Worm (Caenorhabditis elegans) whole organism, L2 larva: ENCODE results near the gene hsp-1.

Experiments used
- C34F6.9 ChIP-seq: fragments of 150-350 bp; optimal IDR thresholded peaks from 2 replicates; lab custom pipeline; 2014; ENCODE audit warnings: missing biosample characterization, missing genetic modification characterization
- F13H6.1 ChIP-seq: sonication (generic microtip); optimal IDR thresholded peaks from 2 replicates; lab custom pipeline; 2016; ENCODE audit warnings: missing genetic modification characterization, missing compliant biosample characterization
- R02D3.7 ChIP-seq: fragments of 150-350 bp; optimal IDR thresholded peaks from 2 replicates; lab custom pipeline; 2014; ENCODE audit warnings: missing biosample characterization, missing genetic modification characterization
- ZK546.5 ChIP-seq: sonication (generic microtip); optimal IDR thresholded peaks from 2 replicates; lab custom pipeline; 2017; ENCODE audit warnings: missing biosample characterization, missing genetic modification characterization
- alr-1 ChIP-seq: fragments of 150-350 bp; optimal IDR thresholded peaks from 2 replicates; lab custom pipeline; 2014; ENCODE audit warnings: missing biosample characterization, missing genetic modification characterization
- aly-2 ChIP-seq: fragments of 150-350 bp; optimal IDR thresholded peaks from 2 replicates; lab custom pipeline; 2014; ENCODE audit warnings: missing biosample characterization, missing genetic modification characterization
- ama-1 ChIP-seq: fragments of 150-350 bp; optimal IDR thresholded peaks from 2 replicates; lab custom pipeline; 2018; ENCODE audit warnings: inconsistent platforms
- ceh-16 ChIP-seq: fragments of 150-350 bp; optimal IDR thresholded peaks from 2 replicates; lab custom pipeline; 2014; ENCODE audit warnings: missing biosample characterization, missing genetic modification characterization
- ceh-82 ChIP-seq: fragments of 150-350 bp; optimal IDR thresholded peaks from 2 replicates; lab custom pipeline; 2014; ENCODE audit warnings: missing biosample characterization, missing genetic modification characterization
- crh-2 ChIP-seq: sonication (generic microtip); optimal IDR thresholded peaks from 2 replicates; lab custom pipeline; 2017; ENCODE audit warnings: missing biosample characterization, missing genetic modification characterization
- elt-1 ChIP-seq: fragments of 150-350 bp; optimal IDR thresholded peaks from 2 replicates; lab custom pipeline; 2014; ENCODE audit warnings: missing biosample characterization, missing genetic modification characterization
- fos-1 ChIP-seq: fragments of 150-350 bp; optimal IDR thresholded peaks from 2 replicates; lab custom pipeline; 2014; ENCODE audit warnings: missing biosample characterization, missing genetic modification characterization
- gmeb-1 ChIP-seq: fragments of 150-350 bp; optimal IDR thresholded peaks from 2 replicates; lab custom pipeline; 2014; ENCODE audit warnings: missing biosample characterization, missing genetic modification characterization
- lin-11 ChIP-seq: fragments of 150-350 bp; sonication (generic microtip); optimal IDR thresholded peaks from 2 replicates; lab custom pipeline; 2014; ENCODE audit warnings: missing biosample characterization, missing genetic modification characterization, inconsistent platforms, mixed read lengths
- lin-13 ChIP-seq: fragments of 150-350 bp; optimal IDR thresholded peaks from 2 replicates; lab custom pipeline; 2014; ENCODE audit warnings: missing biosample characterization, missing genetic modification reagents, missing genetic modification characterization
- lsy-2 ChIP-seq, 2 experiments: fragments of 150-350 bp in 1 of 2; sonication (generic microtip) in 1 of 2; optimal IDR thresholded peaks; 2 replicates each; lab custom pipeline; 2014 to 2017; ENCODE audit warnings: missing biosample characterization in 2 of 2, missing genetic modification characterization in 2 of 2
- mab-5 ChIP-seq: fragments of 150-350 bp; optimal IDR thresholded peaks from 2 replicates; lab custom pipeline; 2014; ENCODE audit warnings: missing biosample characterization, missing genetic modification characterization
- mbf-1 ChIP-seq: sonication (generic microtip); optimal IDR thresholded peaks from 2 replicates; lab custom pipeline; 2017; ENCODE audit warnings: missing biosample characterization, missing genetic modification characterization
- mdl-1 ChIP-seq, 2 experiments: fragments of 150-350 bp in 1 of 2; sonication (generic microtip) in 1 of 2; optimal IDR thresholded peaks; 2 replicates each; lab custom pipeline; 2017; ENCODE audit warnings: missing biosample characterization in 2 of 2, missing genetic modification characterization in 2 of 2
- nhr-10 ChIP-seq: sonication (generic microtip); optimal IDR thresholded peaks from 2 replicates; lab custom pipeline; 2017; ENCODE audit warnings: missing biosample characterization, missing genetic modification characterization
- nhr-11 ChIP-seq: fragments of 150-350 bp; optimal IDR thresholded peaks from 2 replicates; lab custom pipeline; 2014; ENCODE audit warnings: missing biosample characterization, missing genetic modification characterization
- nhr-12 ChIP-seq: fragments of 150-350 bp; optimal IDR thresholded peaks from 2 replicates; lab custom pipeline; 2014; ENCODE audit warnings: missing biosample characterization, missing genetic modification characterization
- nhr-129 ChIP-seq: fragments of 150-350 bp; optimal IDR thresholded peaks from 2 replicates; lab custom pipeline; 2014; ENCODE audit warnings: missing biosample characterization, missing genetic modification characterization
- nhr-21 ChIP-seq: fragments of 150-350 bp; optimal IDR thresholded peaks from 2 replicates; lab custom pipeline; 2014; ENCODE audit warnings: missing biosample characterization, missing genetic modification characterization
- nhr-23 ChIP-seq: fragments of 150-350 bp; optimal IDR thresholded peaks from 2 replicates; lab custom pipeline; 2014; ENCODE audit warnings: missing biosample characterization, missing genetic modification reagents, missing genetic modification characterization
- sem-4 ChIP-seq: fragments of 150-350 bp; optimal IDR thresholded peaks from 2 replicates; lab custom pipeline; 2014; ENCODE audit warnings: missing biosample characterization, missing genetic modification reagents, missing genetic modification characterization
- skn-1 ChIP-seq: sonication (generic microtip); optimal IDR thresholded peaks from 2 replicates; lab custom pipeline; 2017; ENCODE audit warnings: missing biosample characterization, missing genetic modification characterization
- sma-3 ChIP-seq: sonication (generic microtip); optimal IDR thresholded peaks from 2 replicates; lab custom pipeline; 2016; ENCODE audit warnings: missing genetic modification reagents, missing genetic modification characterization, missing compliant biosample characterization
- sma-9 ChIP-seq, 2 experiments: fragments of 150-350 bp in 1 of 2; sonication (generic microtip) in 1 of 2; optimal IDR thresholded peaks; 2 replicates each; lab custom pipeline; 2014 to 2016; ENCODE audit warnings: missing genetic modification characterization in 2 of 2, mild to moderate bottlenecking in 1 of 2, missing biosample characterization in 1 of 2, missing compliant biosample characterization in 1 of 2, missing genetic modification reagents in 1 of 2, moderate library complexity in 1 of 2
- snpc-4 ChIP-seq: fragments of 150-350 bp; optimal IDR thresholded peaks from 2 replicates; lab custom pipeline; 2014; ENCODE audit warnings: missing biosample characterization, missing genetic modification characterization
- unc-39 ChIP-seq: fragments of 150-350 bp; optimal IDR thresholded peaks from 2 replicates; lab custom pipeline; 2014; ENCODE audit warnings: missing biosample characterization, missing genetic modification characterization
- unc-55 ChIP-seq: fragments of 150-350 bp; sonication (generic microtip); optimal IDR thresholded peaks from 3 replicates; lab custom pipeline; 2014; ENCODE audit warnings: missing biosample characterization, missing genetic modification reagents, missing genetic modification characterization
- unc-62 ChIP-seq: fragments of 150-350 bp; optimal IDR thresholded peaks from 2 replicates; lab custom pipeline; 2014; ENCODE audit warnings: missing biosample characterization, missing genetic modification reagents, missing genetic modification characterization
- zag-1 ChIP-seq: fragments of 150-350 bp; optimal IDR thresholded peaks from 2 replicates; lab custom pipeline; 2014; ENCODE audit warnings: missing biosample characterization, missing genetic modification characterization
- ztf-4 ChIP-seq: fragments of 150-350 bp; optimal IDR thresholded peaks from 2 replicates; lab custom pipeline; 2014; ENCODE audit warnings: missing biosample characterization, missing genetic modification characterization

The hsp-1 gene

ce11 chrIV:17268069-17268468 is 10.7 kb upstream of the hsp-1 start:
- no peak for TF ChIP-seq mbf-1 (tag; lab: Kevin White, UChicago)
- no peak for TF ChIP-seq fos-1 (tag; lab: Kevin White, UChicago)
- no peak for TF ChIP-seq nhr-23 (tag; lab: Kevin White, UChicago)
- TF ChIP-seq gmeb-1 (tag; lab: Kevin White, UChicago): no peak
- no peak for TF ChIP-seq ZK546.5 (tag; lab: Kevin White, UChicago)
- no peak for TF ChIP-seq nhr-21 (tag; lab: Kevin White, UChicago)
- TF ChIP-seq aly-2 (tag; lab: Kevin White, UChicago): no peak
- TF ChIP-seq skn-1 (tag; lab: Kevin White, UChicago): no peak
- TF ChIP-seq, all 48 proteins: peak for 0

DNA sequence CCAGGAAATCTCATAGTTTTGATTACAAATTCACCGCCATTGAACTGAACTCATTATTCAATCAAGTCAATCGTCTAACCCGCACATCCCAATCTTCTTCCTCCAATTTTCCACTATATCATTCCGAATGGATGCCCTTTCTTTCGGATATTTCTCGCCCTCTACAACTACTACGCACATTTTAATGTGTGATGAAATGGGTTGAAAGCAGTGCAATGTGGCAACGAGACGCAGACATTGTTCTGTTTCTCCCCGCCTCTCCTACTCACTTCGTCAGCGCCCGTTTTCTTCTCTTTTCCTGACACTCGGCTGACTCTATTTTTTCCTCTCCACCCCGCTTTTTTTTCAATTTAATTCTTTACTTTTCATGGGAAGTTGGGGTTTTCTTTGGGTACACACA is 10.1 kb upstream of the hsp-1 start:
- peak; percentile 8 for TF ChIP-seq lin-13
- TF ChIP-seq C34F6.9: peak; percentile 73
- TF ChIP-seq crh-2: peak; percentile 80
- TF ChIP-seq ztf-4 (tag; lab: Kevin White, UChicago): no peak
- TF ChIP-seq ama-1 (lab: Kevin White, UChicago): peak; percentile 41
- peak; percentile 65 for TF ChIP-seq sem-4 (tag; lab: Kevin White, UChicago)
- TF ChIP-seq snpc-4: peak; percentile 10
- TF ChIP-seq F13H6.1 (tag; lab: Kevin White, UChicago): peak; percentile 24
- TF ChIP-seq unc-55 (GFP tag; lab: Kevin White, UChicago): peak; percentile 56
- peak in 1 of 2 experiments; percentile 51 for TF ChIP-seq lsy-2 (tag; optimal IDR thresholded peaks at IDR 0.05; lab: Kevin White, UChicago)
- peak; percentile 5 for TF ChIP-seq zag-1
- TF ChIP-seq mab-5 (tag; lab: Kevin White, UChicago): peak; percentile 62
- no peak for TF ChIP-seq nhr-12 (tag; lab: Kevin White, UChicago)
- no peak for TF ChIP-seq sma-3 (GFP tag; lab: Kevin White, UChicago)
- TF ChIP-seq nhr-129 (tag; lab: Kevin White, UChicago): peak; percentile 87
- TF ChIP-seq fos-1 (tag; lab: Kevin White, UChicago): peak; percentile 62
- peak; percentile 45 for TF ChIP-seq sma-9 (GFP tag; optimal IDR thresholded peaks at IDR 0.05; lab: Kevin White, UChicago)
- TF ChIP-seq sma-9 (tag; optimal IDR thresholded peaks at IDR 0.05; lab: Kevin White, UChicago): no peak
- TF ChIP-seq nhr-10 (tag; lab: Kevin White, UChicago): no peak

ce11 chrIV:17269042-17269441 is 9.7 kb upstream of the hsp-1 start, which contains the start of gene atgp-1:
Gene atgp-1 (plus strand): TSS chrIV:17269342.
- TF ChIP-seq F13H6.1 (tag; lab: Kevin White, UChicago) (no peak), unc-39 (tag; lab: Kevin White, UChicago) (no peak), C34F6.9 (no peak), ceh-82 (tag; lab: Kevin White, UChicago) (no peak), mab-5 (tag; lab: Kevin White, UChicago) (no peak), unc-62 (GFP tag; lab: Kevin White, UChicago) (no peak), gmeb-1 (tag; lab: Kevin White, UChicago) (no peak)

DNA sequence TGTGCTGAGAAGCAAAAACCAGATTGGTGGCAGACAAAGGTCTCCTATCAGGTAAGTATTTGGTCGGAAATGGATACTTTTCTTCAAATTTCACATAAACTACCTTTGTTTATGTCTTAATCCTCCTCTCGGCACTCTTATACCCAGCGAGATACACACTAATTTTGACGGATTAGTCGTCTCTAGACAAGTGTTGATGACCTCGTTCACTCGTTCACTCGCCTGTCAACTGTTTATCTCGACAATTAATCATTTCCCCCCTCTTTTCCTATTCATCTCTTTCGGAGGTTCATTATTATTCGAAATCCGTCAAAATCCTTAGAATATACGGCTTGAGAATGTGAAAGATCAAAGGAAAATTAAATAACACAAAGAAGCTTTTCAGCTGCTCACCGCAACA is 9.1 kb upstream of the hsp-1 start:
- TF ChIP-seq ceh-16 (tag; lab: Kevin White, UChicago): peak; percentile 17
- no peak for TF ChIP-seq unc-62 (GFP tag; lab: Kevin White, UChicago)

- TF ChIP-seq alr-1 (tag; lab: Kevin White, UChicago): no peak
- no peak for TF ChIP-seq elt-1 (tag; lab: Kevin White, UChicago)
- no peak for TF ChIP-seq snpc-4
- TF ChIP-seq nhr-21 (tag; lab: Kevin White, UChicago): no peak
- TF ChIP-seq C34F6.9: no peak
- no peak for TF ChIP-seq ceh-16 (tag; lab: Kevin White, UChicago)
- no peak for TF ChIP-seq R02D3.7 (tag; lab: Kevin White, UChicago)
- TF ChIP-seq mdl-1 (tag; optimal IDR thresholded peaks at IDR 0.05; lab: Kevin White, UChicago): no peak
- TF ChIP-seq ztf-4 (tag; lab: Kevin White, UChicago): no peak
- no peak for TF ChIP-seq mab-5 (tag; lab: Kevin White, UChicago)
- TF ChIP-seq nhr-11 (tag; lab: Kevin White, UChicago): no peak
- TF ChIP-seq lin-13: no peak
- TF ChIP-seq sma-9 (GFP tag; optimal IDR thresholded peaks at IDR 0.05; lab: Kevin White, UChicago): no peak
- no peak for TF ChIP-seq sma-9 (tag; optimal IDR thresholded peaks at IDR 0.05; lab: Kevin White, UChicago)
- no peak for TF ChIP-seq lin-11 (tag; lab: Kevin White, UChicago)
- TF ChIP-seq nhr-129 (tag; lab: Kevin White, UChicago): no peak
Observed at ce11 chrIV:17273602-17274110, 5.1 kb upstream of the hsp-1 start, which contains the start of gene gln-5. Gene gln-5 (minus strand): TSS chrIV:17273652.
